Worm (Caenorhabditis elegans) whole organism, L3 larva: ENCODE measurements around the gene H03G16.5.
A peak's percentile ranks its signal among the peaks of the same experiment; 100 is the strongest.

Experiments used
- R02D3.7 ChIP-seq: fragments of 150-350 bp; optimal IDR thresholded peaks from 2 replicates; lab custom pipeline; 2014; ENCODE audit warnings: missing biosample characterization, missing genetic modification characterization
- ama-1 ChIP-seq: fragments of 150-350 bp; optimal IDR thresholded peaks from 2 replicates; lab custom pipeline; 2018
- ceh-16 ChIP-seq: sonication (generic microtip); optimal IDR thresholded peaks from 2 replicates; lab custom pipeline; 2017; ENCODE audit warnings: missing biosample characterization, missing genetic modification characterization
- ceh-28 ChIP-seq: fragments of 150-350 bp; optimal IDR thresholded peaks from 2 replicates; lab custom pipeline; 2014; ENCODE audit warnings: missing biosample characterization, missing genetic modification reagents, missing genetic modification characterization
- ceh-82 ChIP-seq: fragments of 150-350 bp; optimal IDR thresholded peaks from 2 replicates; lab custom pipeline; 2014; ENCODE audit warnings: missing biosample characterization, missing genetic modification characterization
- daf-12 ChIP-seq: fragments of 150-350 bp; optimal IDR thresholded peaks from 2 replicates; lab custom pipeline; 2014; ENCODE audit warnings: missing biosample characterization, missing genetic modification reagents, missing genetic modification characterization
- egl-5 ChIP-seq: fragments of 150-350 bp; optimal IDR thresholded peaks from 2 replicates; lab custom pipeline; 2017; ENCODE audit warnings: missing biosample characterization, missing genetic modification reagents, missing genetic modification characterization, inconsistent platforms
- elt-1 ChIP-seq: fragments of 150-350 bp; optimal IDR thresholded peaks from 2 replicates; lab custom pipeline; 2014; ENCODE audit warnings: missing biosample characterization, missing genetic modification characterization
- elt-2 ChIP-seq: sonication (generic microtip); optimal IDR thresholded peaks from 2 replicates; lab custom pipeline; 2016; ENCODE audit warnings: missing genetic modification reagents, mild to moderate bottlenecking, missing genetic modification characterization, missing compliant biosample characterization
- elt-3 ChIP-seq, 3 experiments: fragments of 150-350 bp in 1 of 3; sonication (generic microtip) in 2 of 3; optimal IDR thresholded peaks; 2 replicates in 2 of 3; 4 replicates in 1 of 3; lab custom pipeline; 2014 to 2017; ENCODE audit warnings: missing biosample characterization in 3 of 3, missing genetic modification characterization in 3 of 3
- fkh-10 ChIP-seq: sonication (generic microtip); optimal IDR thresholded peaks from 2 replicates; lab custom pipeline; 2017; ENCODE audit warnings: missing biosample characterization, missing genetic modification reagents, missing genetic modification characterization
- fkh-2 ChIP-seq: fragments of 150-350 bp; optimal IDR thresholded peaks from 2 replicates; lab custom pipeline; 2014; ENCODE audit warnings: missing biosample characterization, missing genetic modification reagents, missing genetic modification characterization
- fos-1 ChIP-seq: fragments of 150-350 bp; optimal IDR thresholded peaks from 2 replicates; lab custom pipeline; 2014; ENCODE audit warnings: missing biosample characterization, missing genetic modification characterization
- hmg-11 ChIP-seq: sonication (generic microtip); optimal IDR thresholded peaks from 2 replicates; lab custom pipeline; 2016; ENCODE audit warnings: missing genetic modification characterization, missing compliant biosample characterization
- jun-1 ChIP-seq: fragments of 150-350 bp; optimal IDR thresholded peaks from 2 replicates; lab custom pipeline; 2014; ENCODE audit warnings: missing biosample characterization, missing genetic modification reagents, missing genetic modification characterization
- lin-15B ChIP-seq: fragments of 150-350 bp; optimal IDR thresholded peaks from 2 replicates; lab custom pipeline; 2014; ENCODE audit warnings: missing biosample characterization, missing genetic modification characterization
- lin-39 ChIP-seq: fragments of 150-350 bp; optimal IDR thresholded peaks from 2 replicates; lab custom pipeline; 2018; ENCODE audit warnings: missing biosample characterization, missing genetic modification reagents, missing genetic modification characterization
- lsy-12 ChIP-seq: sonication (generic microtip); optimal IDR thresholded peaks from 2 replicates; lab custom pipeline; 2016; ENCODE audit warnings: mild to moderate bottlenecking, missing genetic modification characterization, missing compliant biosample characterization
- mml-1 ChIP-seq: fragments of 150-350 bp; sonication (generic microtip); optimal IDR thresholded peaks from 3 replicates; lab custom pipeline; 2014; ENCODE audit warnings: missing biosample characterization, missing genetic modification characterization
- nfya-1 ChIP-seq: sonication (generic microtip); optimal IDR thresholded peaks from 2 replicates; lab custom pipeline; 2017; ENCODE audit warnings: missing genetic modification characterization, mild to moderate bottlenecking, missing compliant biosample characterization, antibody characterized with exemption, moderate library complexity; ENCODE audit not compliant: insufficient read depth
- nhr-11 ChIP-seq: fragments of 150-350 bp; optimal IDR thresholded peaks from 2 replicates; lab custom pipeline; 2014; ENCODE audit warnings: missing biosample characterization, missing genetic modification characterization
- nhr-23 ChIP-seq: fragments of 150-350 bp; optimal IDR thresholded peaks from 2 replicates; lab custom pipeline; 2014; ENCODE audit warnings: missing biosample characterization, missing genetic modification reagents, missing genetic modification characterization
- nhr-237 ChIP-seq: fragments of 150-350 bp; optimal IDR thresholded peaks from 2 replicates; lab custom pipeline; 2014; ENCODE audit warnings: missing biosample characterization, missing genetic modification characterization
- nhr-28 ChIP-seq: fragments of 150-350 bp; optimal IDR thresholded peaks from 2 replicates; lab custom pipeline; 2014; ENCODE audit warnings: missing biosample characterization, missing genetic modification characterization
- nhr-43 ChIP-seq: sonication (generic microtip); optimal IDR thresholded peaks from 2 replicates; lab custom pipeline; 2016; ENCODE audit warnings: mild to moderate bottlenecking, missing genetic modification characterization, missing compliant biosample characterization; ENCODE audit not compliant: poor library complexity, severe bottlenecking
- pha-4 ChIP-seq: fragments of 150-350 bp; optimal IDR thresholded peaks from 2 replicates; lab custom pipeline; 2014; ENCODE audit warnings: missing biosample characterization, missing genetic modification reagents, missing genetic modification characterization
- pqm-1 ChIP-seq: fragments of 150-350 bp; optimal IDR thresholded peaks from 2 replicates; lab custom pipeline; 2017; ENCODE audit warnings: missing biosample characterization, missing genetic modification characterization, inconsistent platforms
- sea-2 ChIP-seq: fragments of 150-350 bp; sonication (generic microtip); optimal IDR thresholded peaks from 4 replicates; lab custom pipeline; 2014; ENCODE audit warnings: missing biosample characterization, missing genetic modification reagents, missing genetic modification characterization
- skn-1 ChIP-seq: fragments of 150-350 bp; optimal IDR thresholded peaks from 2 replicates; lab custom pipeline; 2014; ENCODE audit warnings: missing biosample characterization, missing genetic modification characterization
- snpc-4 ChIP-seq: fragments of 150-350 bp; optimal IDR thresholded peaks from 2 replicates; lab custom pipeline; 2014; ENCODE audit warnings: missing biosample characterization, missing genetic modification characterization
- unc-39 ChIP-seq: sonication (generic microtip); optimal IDR thresholded peaks from 4 replicates; lab custom pipeline; 2017; ENCODE audit warnings: missing biosample characterization, missing genetic modification characterization
- unc-62 ChIP-seq: fragments of 150-350 bp; sonication (generic microtip); optimal IDR thresholded peaks from 4 replicates; lab custom pipeline; 2014; ENCODE audit warnings: missing biosample characterization, missing genetic modification reagents, missing genetic modification characterization
- ztf-4 ChIP-seq: fragments of 150-350 bp; optimal IDR thresholded peaks from 2 replicates; lab custom pipeline; 2014; ENCODE audit warnings: missing biosample characterization, missing genetic modification characterization

Gene H03G16.5

ce11 chrX:15103481-15103880 lies 46.8 kb upstream of the H03G16.5 start:
- TF ChIP-seq fkh-10 (GFP tag; lab: Kevin White, UChicago): no peak
- TF ChIP-seq elt-1 (tag; lab: Kevin White, UChicago): no peak
- TF ChIP-seq daf-12 (tag; lab: Kevin White, UChicago): no peak
- no peak for TF ChIP-seq pqm-1 (tag; lab: Kevin White, UChicago)
- no peak for TF ChIP-seq fos-1
- no peak for TF ChIP-seq lin-15B (tag; lab: Kevin White, UChicago)
- TF ChIP-seq nfya-1 (tag; lab: Kevin White, UChicago): no peak
- no peak for TF ChIP-seq skn-1 (tag; lab: Kevin White, UChicago)
- no peak for TF ChIP-seq elt-3 (tag; optimal IDR thresholded peaks at IDR 0.05; lab: Kevin White, UChicago)
- TF ChIP-seq egl-5 (tag; lab: Kevin White, UChicago): no peak
- no peak for TF ChIP-seq ama-1
- no peak for TF ChIP-seq ceh-28 (tag; lab: Kevin White, UChicago)
- no peak for TF ChIP-seq elt-2 (tag; lab: Kevin White, UChicago)
- no peak for TF ChIP-seq lsy-12 (tag; lab: Kevin White, UChicago)
- no peak for TF ChIP-seq nhr-11 (tag; lab: Kevin White, UChicago)
- TF ChIP-seq mml-1 (tag; lab: Kevin White, UChicago): no peak
- TF ChIP-seq nhr-23 (tag; lab: Kevin White, UChicago): no peak
- TF ChIP-seq snpc-4 (tag; lab: Kevin White, UChicago): no peak
- no peak for TF ChIP-seq hmg-11 (tag; lab: Kevin White, UChicago)
- TF ChIP-seq, all 47 proteins: peak for 0

- TF ChIP-seq elt-2 (tag; lab: Kevin White, UChicago) (peak; percentile 48), unc-62 (GFP tag; lab: Kevin White, UChicago) (no peak), lin-39 (tag; lab: Kevin White, UChicago) (peak; percentile 51), pqm-1 (tag; lab: Kevin White, UChicago) (no peak), lsy-12 (tag; lab: Kevin White, UChicago) (no peak), nhr-28 (tag; lab: Kevin White, UChicago) (no peak), pha-4 (peak; percentile 71), nfya-1 (tag; lab: Kevin White, UChicago) (peak; percentile 68), egl-5 (tag; lab: Kevin White, UChicago) (peak; percentile 44), snpc-4 (tag; lab: Kevin White, UChicago) (peak; percentile 34), nhr-23 (tag; lab: Kevin White, UChicago) (no peak), ceh-28 (tag; lab: Kevin White, UChicago) (no peak), nhr-43 (tag; lab: Kevin White, UChicago) (peak; percentile 11), R02D3.7 (tag; lab: Kevin White, UChicago) (no peak), ceh-16 (no peak), lin-15B (tag; lab: Kevin White, UChicago) (no peak), hmg-11 (tag; lab: Kevin White, UChicago) (peak; percentile 87), sea-2 (no peak), jun-1 (tag; lab: Kevin White, UChicago) (peak; percentile 68)
Measured at ce11 chrX:15100369-15100963, 43.8 kb upstream of the H03G16.5 start, which contains the start of gene dhhc-1. Gene dhhc-1, minus strand, starts transcription at chrX:15100419.

ce11 chrX:15097763-15098162 lies 41.1 kb upstream of the H03G16.5 start, which contains the start of gene F09B12.3:
Gene F09B12.3, minus strand, starts transcription at chrX:15097954.
- peak; percentile 43 for TF ChIP-seq pha-4
- TF ChIP-seq daf-12 (tag; lab: Kevin White, UChicago): no peak
- no peak for TF ChIP-seq unc-62 (GFP tag; lab: Kevin White, UChicago)
- TF ChIP-seq nhr-237 (tag; lab: Kevin White, UChicago): no peak
- TF ChIP-seq egl-5 (tag; lab: Kevin White, UChicago): no peak
- TF ChIP-seq sea-2: no peak
- no peak for TF ChIP-seq nfya-1 (tag; lab: Kevin White, UChicago)
- peak; percentile 82 for TF ChIP-seq pqm-1 (tag; lab: Kevin White, UChicago)
- TF ChIP-seq unc-39 (tag; lab: Kevin White, UChicago): no peak
- no peak for TF ChIP-seq fkh-2
- TF ChIP-seq ztf-4: no peak
- TF ChIP-seq elt-2 (tag; lab: Kevin White, UChicago): peak; percentile 84
- no peak for TF ChIP-seq elt-3 (tag; optimal IDR thresholded peaks at IDR 0.05; lab: Kevin White, UChicago)
- no peak for TF ChIP-seq ceh-82 (tag; lab: Kevin White, UChicago)

ce11 chrX:15096277-15096676 lies 39.6 kb upstream of the H03G16.5 start:
- peak; percentile 62 for TF ChIP-seq elt-2 (tag; lab: Kevin White, UChicago)
- no peak for TF ChIP-seq R02D3.7 (tag; lab: Kevin White, UChicago)
